Fruit fly (Drosophila melanogaster) whole organism, embryonic: ENCODE measurements around the gene CG10337.

ENCODE experiments used
- Abd-B ChIP-seq: fragments of 200-800 bp; sonication (Bioruptor generic); optimal IDR thresholded peaks from 2 replicates; lab custom pipeline; 2018; ENCODE audit warnings: missing biosample characterization, mild to moderate bottlenecking, missing genetic modification characterization, moderate library complexity
- B-H1 ChIP-seq: fragments of 200-800 bp; sonication (Bioruptor generic); IDR thresholded peaks from 3 replicates; pipeline ENCODE4 v1.3.6; 2022; ENCODE audit warnings: missing biosample characterization, missing genetic modification characterization
- CG10209 ChIP-seq: fragments of 200-800 bp; sonication (Bioruptor generic); optimal IDR thresholded peaks from 3 replicates; lab custom pipeline; 2017; ENCODE audit warnings: missing biosample characterization, mild to moderate bottlenecking, missing genetic modification characterization, missing genetic modification reagents
- CG10321 ChIP-seq: fragments of 200-800 bp; sonication (Bioruptor generic); IDR thresholded peaks from 2 replicates; pipeline ENCODE4 v1.3.6; 2022; ENCODE audit warnings: missing biosample characterization, missing genetic modification characterization
- CG10959 ChIP-seq: fragments of 200-800 bp; sonication (Bioruptor generic); IDR thresholded peaks from 2 replicates; pipeline ENCODE4 v1.3.6; 2022; ENCODE audit warnings: missing biosample characterization, missing genetic modification characterization
- CG11093 ChIP-seq: fragments of 200-800 bp; sonication (Bioruptor generic); IDR thresholded peaks from 3 replicates; pipeline ENCODE4 v1.3.6; 2022; ENCODE audit warnings: missing biosample characterization, missing genetic modification characterization
- CG11456 ChIP-seq: fragments of 200-800 bp; sonication (Bioruptor generic); IDR thresholded peaks from 3 replicates; pipeline ENCODE4 v1.3.6; 2022; ENCODE audit warnings: missing biosample characterization, missing genetic modification characterization
- CG12236 ChIP-seq: fragments of 200-800 bp; sonication (Bioruptor generic); optimal IDR thresholded peaks from 2 replicates; lab custom pipeline; 2016; ENCODE audit warnings: missing biosample characterization, missing genetic modification characterization
- CG14441 ChIP-seq: fragments of 200-800 bp; sonication (Bioruptor generic); IDR thresholded peaks from 2 replicates; pipeline ENCODE4 v1.3.6; 2022; ENCODE audit warnings: missing biosample characterization, missing genetic modification characterization
- CG15479 ChIP-seq: fragments of 200-800 bp; sonication (Bioruptor generic); optimal IDR thresholded peaks from 3 replicates; lab custom pipeline; 2019; ENCODE audit warnings: missing biosample characterization, mild to moderate bottlenecking, missing genetic modification characterization, moderate library complexity
- CG16863 ChIP-seq: fragments of 200-800 bp; sonication (Bioruptor generic); optimal IDR thresholded peaks from 3 replicates; lab custom pipeline; 2016; ENCODE audit warnings: missing biosample characterization, missing genetic modification characterization
- CG2889 ChIP-seq: fragments of 200-800 bp; sonication (Bioruptor generic); IDR thresholded peaks from 3 replicates; pipeline ENCODE4 v1.3.6; 2022; ENCODE audit warnings: missing biosample characterization, missing genetic modification characterization
- CG3726 ChIP-seq: fragments of 200-800 bp; sonication (Bioruptor generic); IDR thresholded peaks from 3 replicates; pipeline ENCODE4, ENCODE4 v1.3.6; 2022; ENCODE audit warnings: missing biosample characterization, missing genetic modification characterization
- CG3838 ChIP-seq: fragments of 200-800 bp; sonication (Bioruptor generic); optimal IDR thresholded peaks from 3 replicates; lab custom pipeline; 2016; ENCODE audit warnings: missing biosample characterization, missing genetic modification characterization
- CG6272 ChIP-seq: fragments of 200-800 bp; sonication (Bioruptor generic); IDR thresholded peaks from 2 replicates; pipeline ENCODE4 v1.3.6; 2022; ENCODE audit warnings: missing biosample characterization, missing genetic modification characterization
- CG6689 ChIP-seq: fragments of 200-800 bp; sonication (Bioruptor generic); IDR thresholded peaks from 2 replicates; pipeline ENCODE4 v1.3.6; 2022; ENCODE audit warnings: missing biosample characterization, missing genetic modification characterization
- CG7928 ChIP-seq: fragments of 200-800 bp; sonication (Bioruptor generic); optimal IDR thresholded peaks from 2 replicates; lab custom pipeline; 2017; ENCODE audit warnings: missing biosample characterization, mild to moderate bottlenecking, missing genetic modification characterization
- CG9876 ChIP-seq: fragments of 200-800 bp; sonication (Bioruptor generic); optimal IDR thresholded peaks from 2 replicates; lab custom pipeline; 2016; ENCODE audit warnings: missing biosample characterization, missing genetic modification characterization
- Camta ChIP-seq: fragments of 200-800 bp; sonication (Bioruptor generic); optimal IDR thresholded peaks from 2 replicates; lab custom pipeline; 2016; ENCODE audit warnings: missing biosample characterization, missing genetic modification characterization
- Dip3 ChIP-seq: fragments of 200-800 bp; sonication (Bioruptor generic); optimal IDR thresholded peaks from 3 replicates; lab custom pipeline; 2016; ENCODE audit warnings: missing biosample characterization, missing genetic modification characterization
- Fer1 ChIP-seq: fragments of 200-800 bp; sonication (Bioruptor generic); optimal IDR thresholded peaks from 2 replicates; lab custom pipeline; 2017; ENCODE audit warnings: missing biosample characterization, mild to moderate bottlenecking, missing genetic modification characterization
- Gsc ChIP-seq: fragments of 200-800 bp; sonication (Bioruptor generic); IDR thresholded peaks from 2 replicates; pipeline ENCODE4 v1.3.6; 2022; ENCODE audit warnings: missing biosample characterization, missing genetic modification characterization
- Hr39 ChIP-seq: fragments of >200 bp; optimal IDR thresholded peaks from 2 replicates; lab custom pipeline; 2017
- Hr78 ChIP-seq, 2 experiments: fragments of 200-800 bp in 1 of 2; fragments of >200 bp in 1 of 2; sonication (Bioruptor generic) in 1 of 2; optimal IDR thresholded peaks; 2 replicates each; lab custom pipeline; 2017 to 2019; ENCODE audit warnings: missing biosample characterization in 2 of 2, missing genetic modification characterization in 2 of 2, mild to moderate bottlenecking in 1 of 2, moderate library complexity in 1 of 2
- Hsf ChIP-seq: fragments of 200-800 bp; sonication (Bioruptor generic); optimal IDR thresholded peaks from 3 replicates; lab custom pipeline; 2016; ENCODE audit warnings: missing biosample characterization, missing genetic modification characterization
- Jarid2 ChIP-seq: fragments of 200-800 bp; sonication (Bioruptor generic); optimal IDR thresholded peaks from 3 replicates; lab custom pipeline; 2017; ENCODE audit warnings: mild to moderate bottlenecking, missing biosample characterization, missing genetic modification reagents, missing genetic modification characterization
- Kr ChIP-seq: fragments of 200-800 bp; sonication (Bioruptor generic); optimal IDR thresholded peaks from 2 replicates; lab custom pipeline; 2017; ENCODE audit warnings: missing biosample characterization, mild to moderate bottlenecking, missing genetic modification characterization
- Lpt ChIP-seq: fragments of >200 bp; optimal IDR thresholded peaks from 2 replicates; lab custom pipeline; 2018; ENCODE audit warnings: missing biosample characterization, missing genetic modification characterization
- Mad ChIP-seq: fragments of 200-800 bp; sonication (Bioruptor generic); optimal IDR thresholded peaks from 2 replicates; lab custom pipeline; 2016; ENCODE audit warnings: missing biosample characterization, missing genetic modification characterization
- Meics ChIP-seq: fragments of 200-800 bp; sonication (Bioruptor generic); optimal IDR thresholded peaks from 2 replicates; lab custom pipeline; 2017; ENCODE audit warnings: missing biosample characterization, mild to moderate bottlenecking, missing genetic modification characterization
- Oli ChIP-seq: fragments of 200-800 bp; sonication (Bioruptor generic); optimal IDR thresholded peaks from 2 replicates; lab custom pipeline; 2018; ENCODE audit warnings: missing biosample characterization, mild to moderate bottlenecking, missing genetic modification characterization, moderate library complexity
- Poxn ChIP-seq: fragments of 200-800 bp; sonication (Bioruptor generic); IDR thresholded peaks from 2 replicates; pipeline ENCODE4 v1.3.6; 2022; ENCODE audit warnings: missing biosample characterization, missing genetic modification characterization
- Side ChIP-seq: fragments of 200-800 bp; sonication (Bioruptor generic); optimal IDR thresholded peaks from 2 replicates; lab custom pipeline; 2016; ENCODE audit warnings: missing biosample characterization, missing genetic modification characterization
- Sox102F ChIP-seq: fragments of 200-800 bp; sonication (Bioruptor generic); optimal IDR thresholded peaks from 2 replicates; lab custom pipeline; 2018; ENCODE audit warnings: missing biosample characterization, mild to moderate bottlenecking, missing genetic modification characterization, moderate library complexity
- Xrp1 ChIP-seq: fragments of 200-800 bp; sonication (Bioruptor generic); IDR thresholded peaks from 2 replicates; pipeline ENCODE4 v1.3.6; 2022; ENCODE audit warnings: missing biosample characterization, missing genetic modification characterization
- crp ChIP-seq, 2 experiments: fragments of 200-800 bp; sonication (Bioruptor generic); optimal IDR thresholded peaks; 2 replicates in 1 of 2; 3 replicates in 1 of 2; lab custom pipeline; 2017; ENCODE audit warnings: missing biosample characterization in 2 of 2, missing genetic modification characterization in 2 of 2, mild to moderate bottlenecking in 1 of 2, moderate library complexity in 1 of 2
- dmrt99B ChIP-seq: fragments of 200-800 bp; sonication (Bioruptor generic); optimal IDR thresholded peaks from 2 replicates; lab custom pipeline; 2018; ENCODE audit warnings: missing biosample characterization, mild to moderate bottlenecking, missing genetic modification characterization, moderate library complexity
- insv ChIP-seq, 2 experiments: fragments of 200-800 bp; sonication (Bioruptor generic); optimal IDR thresholded peaks; 3 replicates each; lab custom pipeline; 2016 to 2018; ENCODE audit warnings: missing biosample characterization in 2 of 2, missing genetic modification characterization in 2 of 2
- jumu ChIP-seq: fragments of 200-800 bp; sonication (Bioruptor generic); optimal IDR thresholded peaks from 3 replicates; lab custom pipeline; 2016; ENCODE audit warnings: missing biosample characterization, missing genetic modification characterization
- knrl ChIP-seq: fragments of 200-800 bp; sonication (Bioruptor generic); IDR thresholded peaks from 3 replicates; pipeline ENCODE4 v1.3.6; 2022; ENCODE audit warnings: missing biosample characterization, missing genetic modification characterization; ENCODE audit not compliant: partially characterized antibody
- maf-S ChIP-seq: fragments of 200-800 bp; sonication (Bioruptor generic); optimal IDR thresholded peaks from 2 replicates; lab custom pipeline; 2016; ENCODE audit warnings: missing biosample characterization, missing genetic modification characterization
- mam ChIP-seq: fragments of 200-800 bp; sonication (Bioruptor generic); optimal IDR thresholded peaks from 3 replicates; lab custom pipeline; 2016; ENCODE audit warnings: missing biosample characterization, missing genetic modification characterization
- mirr ChIP-seq: fragments of 200-800 bp; sonication (Bioruptor generic); optimal IDR thresholded peaks from 3 replicates; lab custom pipeline; 2018; ENCODE audit warnings: missing biosample characterization, mild to moderate bottlenecking, missing genetic modification characterization
- pnt ChIP-seq: fragments of 200-800 bp; sonication (Bioruptor generic); optimal IDR thresholded peaks from 3 replicates; lab custom pipeline; 2016; ENCODE audit warnings: missing biosample characterization, missing genetic modification characterization
- pros ChIP-seq: fragments of 200-800 bp; sonication (Bioruptor generic); optimal IDR thresholded peaks from 3 replicates; lab custom pipeline; 2019; ENCODE audit warnings: missing biosample characterization, mild to moderate bottlenecking, missing genetic modification characterization, moderate library complexity
- pzg ChIP-seq: fragments of 200-800 bp; sonication (Bioruptor generic); optimal IDR thresholded peaks from 3 replicates; lab custom pipeline; 2018; ENCODE audit warnings: missing biosample characterization, mild to moderate bottlenecking, missing genetic modification characterization, moderate library complexity
- trh ChIP-seq: fragments of 200-800 bp; sonication (Bioruptor generic); optimal IDR thresholded peaks from 2 replicates; lab custom pipeline; 2016; ENCODE audit warnings: missing biosample characterization, missing genetic modification characterization
- unpg ChIP-seq: fragments of 200-800 bp; sonication (Bioruptor generic); optimal IDR thresholded peaks from 3 replicates; lab custom pipeline; 2018; ENCODE audit warnings: missing biosample characterization, mild to moderate bottlenecking, missing genetic modification characterization, moderate library complexity
- wor ChIP-seq: fragments of 200-800 bp; sonication (Bioruptor generic); IDR thresholded peaks from 2 replicates; pipeline ENCODE4 v1.3.6; 2022; ENCODE audit warnings: missing biosample characterization, missing genetic modification characterization
- yki ChIP-seq: fragments of >200 bp; optimal IDR thresholded peaks from 3 replicates; lab custom pipeline; 2018

The CG10337 gene

dm6 chr2L:19579995-19580578, 33.3 kb upstream of the CG10337 start, which contains the start of gene Pmvk (continued):
- TF ChIP-seq yki, result no peak
- TF ChIP-seq pros, result no peak
- no peak for TF ChIP-seq CG10321 (GFP tag; lab: Robert Waterston, UW)
- no peak for TF ChIP-seq mirr (GFP tag; lab: Kevin White, UChicago)
- no peak for TF ChIP-seq jumu (GFP tag; lab: Kevin White, UChicago)
- no peak for TF ChIP-seq Oli (tag; lab: Kevin White, UChicago)
- no peak for TF ChIP-seq maf-S
- TF ChIP-seq mam (GFP tag; lab: Kevin White, UChicago), result no peak
- peak; percentile 65 for TF ChIP-seq pzg (GFP tag; lab: Kevin White, UChicago)
- TF ChIP-seq CG14441 (GFP tag; lab: Robert Waterston, UW), result no peak
- no peak for TF ChIP-seq wor
- no peak for TF ChIP-seq CG7928 (GFP tag; lab: Kevin White, UChicago)
- no peak for TF ChIP-seq dmrt99B (tag; lab: Kevin White, UChicago)

- TF ChIP-seq Camta (GFP tag; lab: Kevin White, UChicago), result no peak
- peak; percentile 50 for TF ChIP-seq Sox102F
- TF ChIP-seq Fer1 (GFP tag; lab: Kevin White, UChicago), result no peak
- TF ChIP-seq Hr78 (GFP tag; optimal IDR thresholded peaks at IDR 0.05; lab: Kevin White, UChicago), result no peak
- TF ChIP-seq CG16863 (GFP tag; lab: Kevin White, UChicago), result no peak
- TF ChIP-seq CG3838 (GFP tag; lab: Kevin White, UChicago), result no peak
- TF ChIP-seq CG15479 (GFP tag; lab: Kevin White, UChicago), result no peak
- TF ChIP-seq CG11456, result no peak
- TF ChIP-seq Poxn (GFP tag; lab: Robert Waterston, UW), result no peak
- TF ChIP-seq crp (GFP tag; optimal IDR thresholded peaks at IDR 0.05; lab: Kevin White, UChicago), result peak in 1 of 2 experiments; percentile 12
- TF ChIP-seq Hr39, result no peak
- TF ChIP-seq Jarid2 (GFP tag; lab: Kevin White, UChicago), result no peak
- peak; percentile 33 for TF ChIP-seq CG10209
- no peak for TF ChIP-seq CG9876 (GFP tag; lab: Kevin White, UChicago)
- TF ChIP-seq Abd-B (GFP tag; lab: Kevin White, UChicago), result peak; percentile 80
- peak; percentile 7; the same call in 1 of the 2 replicates for TF ChIP-seq CG6272 (GFP tag; lab: Robert Waterston, UW)
- TF ChIP-seq Kr (GFP tag; lab: Kevin White, UChicago), result no peak
- peak in 1 of 2 experiments; percentile 29 for TF ChIP-seq insv (GFP tag; optimal IDR thresholded peaks at IDR 0.05; lab: Kevin White, UChicago)
- TF ChIP-seq Meics (GFP tag; lab: Kevin White, UChicago), result peak; percentile 50
- TF ChIP-seq Mad, result peak; percentile 6
- no peak for TF ChIP-seq Dip3 (GFP tag; lab: Kevin White, UChicago)
- no peak for TF ChIP-seq CG2889
- TF ChIP-seq CG12236, result no peak
- no peak for TF ChIP-seq B-H1 (GFP tag; lab: Robert Waterston, UW)
- no peak; the same call in 1 of the 2 replicates for TF ChIP-seq Xrp1 (GFP tag; lab: Robert Waterston, UW)
- TF ChIP-seq pnt (GFP tag; lab: Kevin White, UChicago), result no peak
- TF ChIP-seq CG10959, result no peak
- TF ChIP-seq knrl (GFP tag; lab: Robert Waterston, UW), result peak; percentile 70
- TF ChIP-seq trh (GFP tag; lab: Kevin White, UChicago), result no peak
- no peak for TF ChIP-seq Lpt (GFP tag; lab: Kevin White, UChicago)
- no peak for TF ChIP-seq Side
- TF ChIP-seq unpg (GFP tag; lab: Kevin White, UChicago), result no peak
- TF ChIP-seq Gsc (GFP tag; lab: Robert Waterston, UW), result no peak
- TF ChIP-seq CG6689 (GFP tag; lab: Robert Waterston, UW), result peak; percentile 22; the same call in 1 of the 2 replicates
- no peak for TF ChIP-seq CG3726 (GFP tag; lab: Robert Waterston, UW)
- TF ChIP-seq Hsf (GFP tag; lab: Kevin White, UChicago), result no peak
- TF ChIP-seq CG11093 (GFP tag; lab: Robert Waterston, UW), result no peak
Observed at dm6 chr2L:19577187-19577765, 30.5 kb upstream of the CG10337 start, which contains the start of the genes spi and msb1l. spi (minus strand) TSS chr2L:19577315. msb1l (plus strand) TSS chr2L:19577701.
